Worm (Caenorhabditis elegans) whole organism, L4 larva: Measurements from ENCODE around the gene C02F5.5.

Source experiments
- F10B5.3 ChIP-seq: sonication (generic microtip); optimal IDR thresholded peaks from 2 replicates; lab custom pipeline; 2016; ENCODE audit warnings: mild to moderate bottlenecking, missing genetic modification characterization, missing compliant biosample characterization
- F26F4.8 ChIP-seq: fragments of 200-800 bp; sonication (Bioruptor generic); conservative IDR thresholded peaks from 2 replicates; pipeline ENCODE4 v1.3.6; 2022; ENCODE audit warnings: missing genetic modification characterization, missing compliant biosample characterization
- R02D3.7 ChIP-seq: fragments of 150-350 bp; sonication (generic microtip); optimal IDR thresholded peaks from 3 replicates; lab custom pipeline; 2014; ENCODE audit warnings: missing biosample characterization, missing genetic modification characterization
- T26A8.4 ChIP-seq: fragments of 200-800 bp; sonication (Bioruptor generic); IDR thresholded peaks from 2 replicates; pipeline ENCODE4 v1.3.6; 2022; ENCODE audit warnings: missing genetic modification characterization, missing compliant biosample characterization
- Y48G9A.11 ChIP-seq: fragments of 200-800 bp; sonication (Bioruptor generic); IDR thresholded peaks from 2 replicates; pipeline ENCODE4 v1.3.6; 2022; ENCODE audit warnings: missing genetic modification reagents, missing genetic modification characterization, missing compliant biosample characterization
- Y75B8A.6 ChIP-seq: fragments of 200-800 bp; sonication (Bioruptor generic); IDR thresholded peaks from 2 replicates; pipeline ENCODE4 v1.3.6; 2022; ENCODE audit warnings: missing genetic modification reagents, missing genetic modification characterization, missing compliant biosample characterization
- ZK337.2 ChIP-seq: fragments of 200-800 bp; sonication (Bioruptor generic); IDR thresholded peaks from 2 replicates; pipeline ENCODE4 v1.3.6; 2022; ENCODE audit warnings: missing genetic modification reagents, missing genetic modification characterization, missing compliant biosample characterization
- aha-1 ChIP-seq: fragments of 150-350 bp; peaks from one replicate; lab custom pipeline; 2014; ENCODE audit warnings: missing biosample characterization, missing genetic modification characterization
- aly-2 ChIP-seq: sonication (generic microtip); optimal IDR thresholded peaks from 2 replicates; lab custom pipeline; 2018; ENCODE audit warnings: missing biosample characterization, missing genetic modification characterization
- ama-1 ChIP-seq: fragments of 150-350 bp; optimal IDR thresholded peaks from 2 replicates; lab custom pipeline; 2014; ENCODE audit warnings: inconsistent platforms, mixed read lengths
- ceh-44 ChIP-seq: fragments of 200-800 bp; sonication (Bioruptor generic); IDR thresholded peaks from 2 replicates; pipeline ENCODE4 v1.3.6; 2022; ENCODE audit warnings: missing genetic modification reagents, missing genetic modification characterization, missing compliant biosample characterization
- ceh-62 ChIP-seq: sonication (generic microtip); optimal IDR thresholded peaks from 2 replicates; lab custom pipeline; 2017; ENCODE audit warnings: missing biosample characterization, missing genetic modification characterization
- ces-1 ChIP-seq: fragments of 150-350 bp; sonication (generic microtip); optimal IDR thresholded peaks from 4 replicates; lab custom pipeline; 2014; ENCODE audit warnings: missing biosample characterization, missing genetic modification reagents, missing genetic modification characterization
- daf-19 ChIP-seq: fragments of 200-800 bp; sonication (Bioruptor generic); conservative IDR thresholded peaks from 2 replicates; pipeline ENCODE4 v1.3.6; 2022; ENCODE audit warnings: missing genetic modification characterization, missing compliant biosample characterization
- duxl-1 ChIP-seq: sonication (generic microtip); optimal IDR thresholded peaks from 2 replicates; lab custom pipeline; 2016; ENCODE audit warnings: mild to moderate bottlenecking, missing genetic modification characterization, moderate library complexity, missing compliant biosample characterization; ENCODE audit not compliant: poor library complexity
- dve-1 ChIP-seq: sonication (generic microtip); optimal IDR thresholded peaks from 2 replicates; lab custom pipeline; 2017; ENCODE audit warnings: antibody characterized with exemption, mild to moderate bottlenecking, missing genetic modification characterization, missing compliant biosample characterization; ENCODE audit not compliant: insufficient read depth
- egl-27 ChIP-seq: sonication (generic microtip); optimal IDR thresholded peaks from 3 replicates; lab custom pipeline; 2017; ENCODE audit warnings: missing biosample characterization, missing genetic modification reagents, missing genetic modification characterization
- hif-1 ChIP-seq, 2 experiments: sonication (generic microtip); optimal IDR thresholded peaks; 2 replicates each; lab custom pipeline; 2016 to 2017; ENCODE audit warnings: missing compliant biosample characterization in 2 of 2, missing genetic modification characterization in 2 of 2, missing genetic modification reagents in 2 of 2, missing genotype in 2 of 2, mild to moderate bottlenecking in 1 of 2
- jun-1 ChIP-seq: fragments of 150-350 bp; optimal IDR thresholded peaks from 2 replicates; lab custom pipeline; 2014; ENCODE audit warnings: missing biosample characterization, missing genetic modification reagents, missing genetic modification characterization
- lin-29 ChIP-seq: fragments of 200-800 bp; sonication (Bioruptor generic); IDR thresholded peaks from 2 replicates; pipeline ENCODE4 v1.3.6; 2022; ENCODE audit warnings: missing genetic modification reagents, missing genetic modification characterization, missing compliant biosample characterization
- lin-38 ChIP-seq: fragments of 200-800 bp; sonication (Bioruptor generic); IDR thresholded peaks from 2 replicates; pipeline ENCODE4 v1.3.6; 2022; ENCODE audit warnings: missing genetic modification reagents, missing genetic modification characterization, missing compliant biosample characterization
- lir-3 ChIP-seq: sonication (generic microtip); optimal IDR thresholded peaks from 2 replicates; lab custom pipeline; 2016; ENCODE audit warnings: mild to moderate bottlenecking, missing genetic modification characterization, missing compliant biosample characterization
- lsy-2 ChIP-seq, 2 experiments: fragments of 150-350 bp in 1 of 2; sonication (generic microtip) in 1 of 2; optimal IDR thresholded peaks; 2 replicates each; lab custom pipeline; 2014 to 2017; ENCODE audit warnings: missing biosample characterization in 2 of 2, missing genetic modification characterization in 2 of 2
- mdt-29 ChIP-seq: fragments of 200-800 bp; sonication (Bioruptor generic); IDR thresholded peaks from 2 replicates; pipeline ENCODE4 v1.3.6; 2022; ENCODE audit warnings: missing genetic modification reagents, missing genetic modification characterization, missing compliant biosample characterization
- mep-1 ChIP-seq: fragments of 150-350 bp; sonication (generic microtip); optimal IDR thresholded peaks from 3 replicates; lab custom pipeline; 2014; ENCODE audit warnings: missing biosample characterization, missing genetic modification characterization
- mes-2 ChIP-seq: sonication (generic microtip); optimal IDR thresholded peaks from 2 replicates; lab custom pipeline; 2016; ENCODE audit warnings: missing genotype, mild to moderate bottlenecking, missing genetic modification characterization, missing compliant biosample characterization; ENCODE audit not compliant: poor library complexity, severe bottlenecking
- mxl-2 ChIP-seq: fragments of 200-800 bp; sonication (Bioruptor generic); conservative IDR thresholded peaks from 2 replicates; pipeline ENCODE4 v1.3.6; 2022; ENCODE audit warnings: missing genetic modification reagents, missing genetic modification characterization, missing compliant biosample characterization
- mxl-3 ChIP-seq: fragments of 200-800 bp; sonication (Bioruptor generic); optimal IDR thresholded peaks from 2 replicates; lab custom pipeline; 2018; ENCODE audit warnings: mild to moderate bottlenecking, missing genetic modification characterization, missing compliant biosample characterization
- nhr-10 ChIP-seq: fragments of 150-350 bp; optimal IDR thresholded peaks from 2 replicates; lab custom pipeline; 2014; ENCODE audit warnings: missing biosample characterization, missing genetic modification characterization
- nhr-237 ChIP-seq: sonication (generic microtip); optimal IDR thresholded peaks from 2 replicates; lab custom pipeline; 2017; ENCODE audit warnings: missing biosample characterization, missing genetic modification characterization
- nhr-25 ChIP-seq: sonication (generic microtip); optimal IDR thresholded peaks from 2 replicates; lab custom pipeline; 2017; ENCODE audit warnings: missing genetic modification characterization, mild to moderate bottlenecking, missing compliant biosample characterization, antibody characterized with exemption, moderate library complexity, borderline replicate concordance; ENCODE audit not compliant: insufficient read depth
- nhr-41 ChIP-seq: fragments of 200-800 bp; sonication (Bioruptor generic); IDR thresholded peaks from 2 replicates; pipeline ENCODE4 v1.3.6; 2022; ENCODE audit warnings: missing genetic modification reagents, missing genetic modification characterization, missing compliant biosample characterization
- nhr-42 ChIP-seq: fragments of 200-800 bp; sonication (Bioruptor generic); IDR thresholded peaks from 2 replicates; pipeline ENCODE4 v1.3.6; 2022; ENCODE audit warnings: missing genetic modification characterization, missing compliant biosample characterization
- nhr-48 ChIP-seq: sonication (generic microtip); optimal IDR thresholded peaks from 2 replicates; lab custom pipeline; 2016; ENCODE audit warnings: mild to moderate bottlenecking, missing genetic modification characterization, missing compliant biosample characterization
- nhr-76 ChIP-seq: fragments of 150-350 bp; optimal IDR thresholded peaks from 2 replicates; lab custom pipeline; 2014; ENCODE audit warnings: missing biosample characterization, missing genetic modification characterization
- nhr-77 ChIP-seq: fragments of 150-350 bp; optimal IDR thresholded peaks from 2 replicates; lab custom pipeline; 2014; ENCODE audit warnings: missing biosample characterization, missing genetic modification characterization
- pha-4 ChIP-seq, 2 experiments: fragments of 150-350 bp in 1 of 2; fragments of 200-800 bp in 1 of 2; sonication (Bioruptor generic) in 1 of 2; IDR thresholded peaks in 1 of 2; optimal IDR thresholded peaks in 1 of 2; 2 replicates each; pipeline versions ENCODE4 v1.3.6 to Lab custom; 2014 to 2022; ENCODE audit warnings: missing genetic modification characterization in 2 of 2, missing genetic modification reagents in 2 of 2, missing biosample characterization in 1 of 2, missing compliant biosample characterization in 1 of 2
- pqm-1 ChIP-seq: sonication (generic microtip); optimal IDR thresholded peaks from 2 replicates; lab custom pipeline; 2017; ENCODE audit warnings: missing biosample characterization, missing genetic modification characterization
- rbr-2 ChIP-seq: sonication (generic microtip); optimal IDR thresholded peaks from 2 replicates; lab custom pipeline; 2016; ENCODE audit warnings: missing genotype, missing genetic modification characterization, missing compliant biosample characterization
- set-16 ChIP-seq: fragments of 200-800 bp; sonication (Bioruptor generic); IDR thresholded peaks from 2 replicates; pipeline ENCODE4 v1.3.6; 2022; ENCODE audit warnings: missing genetic modification reagents, missing genetic modification characterization, missing compliant biosample characterization
- skn-1 ChIP-seq: fragments of 150-350 bp; optimal IDR thresholded peaks from 2 replicates; lab custom pipeline; 2014; ENCODE audit warnings: missing biosample characterization, missing genetic modification characterization
- spr-1 ChIP-seq: sonication (generic microtip); optimal IDR thresholded peaks from 2 replicates; lab custom pipeline; 2016; ENCODE audit warnings: mild to moderate bottlenecking, missing genetic modification characterization, missing compliant biosample characterization
- spr-3 ChIP-seq: fragments of 200-800 bp; sonication (Bioruptor generic); optimal IDR thresholded peaks from 2 replicates; lab custom pipeline; 2018; ENCODE audit warnings: mild to moderate bottlenecking, missing genetic modification characterization, missing compliant biosample characterization
- tag-97 ChIP-seq: fragments of 200-800 bp; sonication (Bioruptor generic); IDR thresholded peaks from 2 replicates; pipeline ENCODE4 v1.3.6; 2022; ENCODE audit warnings: missing genetic modification characterization, missing compliant biosample characterization
- tra-1 ChIP-seq: fragments of 200-800 bp; sonication (Bioruptor generic); IDR thresholded peaks from 2 replicates; pipeline ENCODE4 v1.3.6; 2022; ENCODE audit warnings: missing genetic modification reagents, missing genetic modification characterization, missing compliant biosample characterization
- unc-62 ChIP-seq, 3 experiments: fragments of 150-350 bp in 1 of 3; sonication (generic microtip); optimal IDR thresholded peaks in 2 of 3; peaks in 1 of 3; 1 replicate in 1 of 3; 2 replicates in 2 of 3; lab custom pipeline; 2014 to 2017; ENCODE audit warnings: missing biosample characterization in 3 of 3, missing genetic modification characterization in 3 of 3, missing genetic modification reagents in 3 of 3, missing genotype in 1 of 3
- zag-1 ChIP-seq: fragments of 150-350 bp; optimal IDR thresholded peaks from 2 replicates; lab custom pipeline; 2014; ENCODE audit warnings: missing biosample characterization, missing genetic modification characterization
- zfp-3 ChIP-seq: fragments of 200-800 bp; sonication (Bioruptor generic); conservative IDR thresholded peaks from 2 replicates; pipeline ENCODE4 v1.3.6; 2022; ENCODE audit warnings: missing genetic modification reagents, missing genetic modification characterization, missing compliant biosample characterization
- zip-2 ChIP-seq: fragments of 150-350 bp; optimal IDR thresholded peaks from 2 replicates; lab custom pipeline; 2014; ENCODE audit warnings: missing biosample characterization, missing genetic modification characterization
- ztf-7 ChIP-seq: fragments of 150-350 bp; optimal IDR thresholded peaks from 2 replicates; lab custom pipeline; 2014; ENCODE audit warnings: missing biosample characterization, missing genetic modification characterization

Gene C02F5.5

DNA sequence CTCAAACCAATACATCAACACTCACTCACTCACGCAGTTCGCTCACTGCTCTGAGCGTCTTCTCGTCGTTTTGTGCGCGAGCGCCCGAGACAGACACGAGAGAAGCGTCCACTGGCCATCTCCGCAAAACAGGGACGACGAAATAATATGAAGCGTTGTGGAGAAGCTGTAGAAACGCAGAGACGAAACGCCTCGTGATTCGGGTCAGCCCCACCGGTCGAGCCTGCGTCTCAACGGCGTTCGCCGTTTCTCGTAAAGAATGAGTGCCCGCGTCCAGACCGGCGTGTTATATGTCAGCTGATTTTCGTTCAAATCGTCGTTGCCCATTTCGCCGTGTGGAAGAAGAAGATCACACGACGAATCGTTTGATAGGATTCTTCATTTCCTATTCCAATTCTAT lies 8.5 kb upstream of the C02F5.5 start, which contains the start of gene fbxl-1 (continued):
- TF ChIP-seq unc-62 (GFP tag; optimal IDR thresholded peaks at IDR 0.05 in 1 of 2; lab: Kevin White, UChicago) (peak in 1 of 2 experiments; percentile 99), unc-62 (tag; optimal IDR thresholded peaks at IDR 0.05; lab: Kevin White, UChicago) (no peak), spr-1 (tag; lab: Kevin White, UChicago) (peak; percentile 36), zip-2 (tag; lab: Kevin White, UChicago) (no peak), ztf-7 (tag; lab: Kevin White, UChicago) (peak; percentile 30), lin-29 (GFP tag; lab: Robert Waterston, UW) (no peak), lir-3 (tag; lab: Kevin White, UChicago) (no peak), nhr-25 (no peak), egl-27 (tag; lab: Kevin White, UChicago) (no peak), nhr-41 (GFP tag; lab: Robert Waterston, UW) (no peak), T26A8.4 (GFP tag; lab: Robert Waterston, UW) (peak; percentile 60; the same call in 1 of the 2 replicates), R02D3.7 (tag; lab: Kevin White, UChicago) (no peak), dve-1 (tag; lab: Kevin White, UChicago) (peak; percentile 73), pqm-1 (peak; percentile 15), set-16 (GFP tag; lab: Robert Waterston, UW) (peak; percentile 89), aly-2 (tag; lab: Kevin White, UChicago) (peak; percentile 28), tra-1 (no peak), duxl-1 (tag; lab: Kevin White, UChicago) (peak; percentile 6), pha-4 (GFP tag; IDR thresholded peaks at IDR 0.05; lab: Robert Waterston, UW) (no peak; the same call in 1 of the 2 replicates), pha-4 (tag; optimal IDR thresholded peaks at IDR 0.05; lab: Kevin White, UChicago) (no peak), skn-1 (tag; lab: Kevin White, UChicago) (no peak), jun-1 (tag; lab: Kevin White, UChicago) (peak; percentile 23), mdt-29 (GFP tag; lab: Robert Waterston, UW) (peak; percentile 45; the same call in 1 of the 2 replicates), ceh-44 (GFP tag; lab: Robert Waterston, UW) (no peak), nhr-10 (tag; lab: Kevin White, UChicago) (no peak), daf-19 (GFP tag; lab: Robert Waterston, UW) (no peak), nhr-42 (GFP tag; lab: Robert Waterston, UW) (peak; percentile 41; the same call in 1 of the 2 replicates), lsy-2 (tag; optimal IDR thresholded peaks at IDR 0.05; lab: Kevin White, UChicago) (peak; percentile 80 to 82), nhr-77 (tag; lab: Kevin White, UChicago) (peak; percentile 83), mxl-3 (GFP tag; lab: Kevin White, UChicago) (peak; percentile 86), zfp-3 (GFP tag; lab: Robert Waterston, UW) (0 out of 2 replicates have a peak, but pooled peaks have one; percentile 11), rbr-2 (tag; lab: Kevin White, UChicago) (peak; percentile 87), F26F4.8 (GFP tag; lab: Robert Waterston, UW) (no peak), tag-97 (GFP tag; lab: Robert Waterston, UW) (no peak), nhr-237 (tag; lab: Kevin White, UChicago) (no peak), nhr-48 (tag; lab: Kevin White, UChicago) (peak; percentile 31), Y48G9A.11 (GFP tag; lab: Robert Waterston, UW) (no peak), ceh-62 (tag; lab: Kevin White, UChicago) (no peak), mxl-2 (GFP tag; lab: Robert Waterston, UW) (no peak), Y75B8A.6 (GFP tag; lab: Robert Waterston, UW) (no peak), lin-38 (GFP tag; lab: Robert Waterston, UW) (peak; percentile 59), ces-1 (GFP tag; lab: Kevin White, UChicago) (no peak), zag-1 (no peak), mep-1 (tag; lab: Kevin White, UChicago) (peak; percentile 90), hif-1 (tag; optimal IDR thresholded peaks at IDR 0.05; lab: Kevin White, UChicago) (peak; percentile 16 to 84), spr-3 (no peak), aha-1 (tag; lab: Kevin White, UChicago) (peak; percentile 92), ZK337.2 (no peak), ama-1 (lab: Kevin White, UChicago) (no peak), nhr-76 (tag; lab: Kevin White, UChicago) (no peak), mes-2 (peak; percentile 61), F10B5.3 (tag; lab: Kevin White, UChicago) (no peak)
